Worm (Caenorhabditis elegans) whole organism, early embryonic: ENCODE measurements around the gene T06E4.21.

ENCODE experiments used
- B0310.2 ChIP-seq: sonication (generic microtip); optimal IDR thresholded peaks from 2 replicates; lab custom pipeline; 2016; ENCODE audit warnings: mild to moderate bottlenecking, missing genetic modification characterization, missing compliant biosample characterization
- ama-1 ChIP-seq: fragments of 150-350 bp; optimal IDR thresholded peaks from 2 replicates; lab custom pipeline; 2014
- ceh-36 ChIP-seq: sonication (generic microtip); optimal IDR thresholded peaks from 2 replicates; lab custom pipeline; 2016; ENCODE audit warnings: missing genetic modification characterization, inconsistent platforms, missing compliant biosample characterization
- flt-1 ChIP-seq: fragments of 200-800 bp; sonication (Bioruptor generic); IDR thresholded peaks from 2 replicates; pipeline ENCODE4 v1.3.6; 2022; ENCODE audit warnings: missing genetic modification characterization, missing compliant biosample characterization
- hmbx-1 ChIP-seq: sonication (generic microtip); optimal IDR thresholded peaks from 2 replicates; lab custom pipeline; 2016; ENCODE audit warnings: mild to moderate bottlenecking, missing genetic modification characterization, missing compliant biosample characterization
- hmg-4 ChIP-seq: fragments of 200-800 bp; sonication (Bioruptor generic); optimal IDR thresholded peaks from 2 replicates; lab custom pipeline; 2018; ENCODE audit warnings: mild to moderate bottlenecking, missing genetic modification characterization, missing compliant biosample characterization
- pes-1 ChIP-seq: fragments of 200-800 bp; sonication (Bioruptor generic); IDR thresholded peaks from 2 replicates; pipeline ENCODE4 v1.3.6; 2022; ENCODE audit warnings: missing genetic modification reagents, missing genetic modification characterization, missing compliant biosample characterization
- scrt-1 ChIP-seq: fragments of 200-800 bp; sonication (Bioruptor generic); IDR thresholded peaks from 2 replicates; pipeline ENCODE4 v1.3.6; 2022; ENCODE audit warnings: missing genetic modification characterization, missing compliant biosample characterization
- tra-4 ChIP-seq: sonication (generic microtip); optimal IDR thresholded peaks from 2 replicates; lab custom pipeline; 2017; ENCODE audit warnings: missing genetic modification characterization, missing compliant biosample characterization

DNA sequence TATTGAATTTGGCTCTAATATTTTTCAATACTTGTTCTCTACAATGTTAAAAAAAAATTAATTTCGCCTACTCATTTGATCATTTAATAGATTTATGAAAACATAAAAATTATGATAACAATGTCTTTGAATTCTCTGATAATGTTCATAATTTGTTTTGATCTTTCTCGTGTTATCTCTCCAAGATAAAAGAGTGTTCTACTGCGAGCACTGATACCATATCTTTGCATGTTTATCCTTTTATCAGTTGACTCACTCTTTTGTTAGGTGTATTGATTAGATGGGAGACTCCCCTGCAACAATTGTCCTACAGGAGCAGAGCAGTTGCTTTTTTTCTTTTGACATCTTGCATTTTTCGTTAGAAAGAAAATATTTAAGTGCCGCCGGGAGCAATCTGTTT is 47.8 kb downstream of the T06E4.21 start:
- TF ChIP-seq hmbx-1 (tag; lab: Kevin White, UChicago), result no peak
- no peak for TF ChIP-seq hmg-4 (GFP tag; lab: Kevin White, UChicago)
- TF ChIP-seq tra-4 (tag; lab: Kevin White, UChicago), result no peak
- no peak for TF ChIP-seq scrt-1 (GFP tag; lab: Robert Waterston, UW)
- TF ChIP-seq B0310.2 (tag; lab: Kevin White, UChicago), result no peak
- no peak for TF ChIP-seq ama-1
- no peak for TF ChIP-seq ceh-36 (tag; lab: Kevin White, UChicago)
- no peak for TF ChIP-seq flt-1 (GFP tag; lab: Robert Waterston, UW)
- no peak for TF ChIP-seq pes-1 (GFP tag; lab: Robert Waterston, UW)
